Worm (Caenorhabditis elegans) whole organism, late embryonic: ENCODE measurements around the gene nadk-1.

Source experiments
- C08G9.2 ChIP-seq: sonication (generic microtip); optimal IDR thresholded peaks from 2 replicates; lab custom pipeline; 2016; ENCODE audit warnings: mild to moderate bottlenecking, missing genetic modification characterization, moderate library complexity, missing compliant biosample characterization
- C38D4.7 ChIP-seq: fragments of 200-800 bp; sonication (Bioruptor generic); optimal IDR thresholded peaks from 2 replicates; lab custom pipeline; 2018; ENCODE audit warnings: mild to moderate bottlenecking, missing genetic modification characterization, moderate library complexity, missing compliant biosample characterization
- F13H6.1 ChIP-seq: sonication (generic microtip); optimal IDR thresholded peaks from 2 replicates; lab custom pipeline; 2016; ENCODE audit warnings: missing genetic modification characterization, missing compliant biosample characterization
- K02D7.2 ChIP-seq: sonication (generic microtip); optimal IDR thresholded peaks from 2 replicates; lab custom pipeline; 2017; ENCODE audit warnings: mild to moderate bottlenecking, missing genetic modification characterization, missing compliant biosample characterization
- K09A11.1 ChIP-seq: sonication (generic microtip); optimal IDR thresholded peaks from 2 replicates; lab custom pipeline; 2017; ENCODE audit warnings: antibody characterized with exemption, mild to moderate bottlenecking, missing genetic modification characterization, missing compliant biosample characterization; ENCODE audit not compliant: insufficient read depth
- T23F11.4 ChIP-seq: fragments of 200-800 bp; sonication (Bioruptor generic); optimal IDR thresholded peaks from 2 replicates; lab custom pipeline; 2018; ENCODE audit warnings: mild to moderate bottlenecking, missing genetic modification characterization, missing compliant biosample characterization
- ama-1 ChIP-seq: fragments of 150-350 bp; optimal IDR thresholded peaks from 2 replicates; lab custom pipeline; 2014
- ceh-18 ChIP-seq: sonication (generic microtip); optimal IDR thresholded peaks from 2 replicates; lab custom pipeline; 2016; ENCODE audit warnings: missing genetic modification characterization, missing compliant biosample characterization
- ceh-19 ChIP-seq: fragments of 200-800 bp; sonication (Bioruptor generic); optimal IDR thresholded peaks from 2 replicates; lab custom pipeline; 2018; ENCODE audit warnings: mild to moderate bottlenecking, missing genetic modification characterization, missing compliant biosample characterization
- ceh-2 ChIP-seq: sonication (generic microtip); optimal IDR thresholded peaks from 2 replicates; lab custom pipeline; 2016; ENCODE audit warnings: missing genotype, missing genetic modification characterization, missing compliant biosample characterization
- ceh-24 ChIP-seq: sonication (generic microtip); optimal IDR thresholded peaks from 2 replicates; lab custom pipeline; 2016; ENCODE audit warnings: mild to moderate bottlenecking, missing genetic modification characterization, missing compliant biosample characterization
- ceh-30 ChIP-seq: fragments of 150-350 bp; optimal IDR thresholded peaks from 2 replicates; lab custom pipeline; 2014; ENCODE audit warnings: missing biosample characterization, missing genetic modification characterization
- ceh-31 ChIP-seq: sonication (generic microtip); optimal IDR thresholded peaks from 2 replicates; lab custom pipeline; 2016; ENCODE audit warnings: missing genetic modification characterization, missing compliant biosample characterization
- ceh-45 ChIP-seq: fragments of 200-800 bp; sonication (Bioruptor generic); IDR thresholded peaks from 2 replicates; pipeline ENCODE4 v1.3.6; 2022; ENCODE audit warnings: missing genetic modification reagents, missing genetic modification characterization, missing compliant biosample characterization
- ceh-6 ChIP-seq: fragments of 200-800 bp; sonication (Bioruptor generic); optimal IDR thresholded peaks from 2 replicates; lab custom pipeline; 2018; ENCODE audit warnings: mild to moderate bottlenecking, missing genetic modification characterization, missing compliant biosample characterization
- che-1 ChIP-seq: sonication (generic microtip); optimal IDR thresholded peaks from 2 replicates; lab custom pipeline; 2016; ENCODE audit warnings: mild to moderate bottlenecking, missing genetic modification characterization, missing compliant biosample characterization
- dve-1 ChIP-seq: sonication (generic microtip); optimal IDR thresholded peaks from 2 replicates; lab custom pipeline; 2017; ENCODE audit warnings: antibody characterized with exemption, mild to moderate bottlenecking, missing genetic modification characterization, missing compliant biosample characterization
- elt-2 ChIP-seq: sonication (generic microtip); optimal IDR thresholded peaks from 2 replicates; lab custom pipeline; 2016; ENCODE audit warnings: missing genetic modification reagents, missing genetic modification characterization, missing compliant biosample characterization
- eyg-1 ChIP-seq: sonication (generic microtip); optimal IDR thresholded peaks from 2 replicates; lab custom pipeline; 2016; ENCODE audit warnings: missing genotype, missing genetic modification characterization, missing compliant biosample characterization
- fax-1 ChIP-seq: sonication (generic microtip); optimal IDR thresholded peaks from 2 replicates; lab custom pipeline; 2016; ENCODE audit warnings: missing genotype, missing genetic modification characterization, missing compliant biosample characterization
- gmeb-2 ChIP-seq: sonication (generic microtip); optimal IDR thresholded peaks from 2 replicates; lab custom pipeline; 2016; ENCODE audit warnings: missing genetic modification characterization, inconsistent platforms, missing compliant biosample characterization
- hlh-13 ChIP-seq: fragments of 200-800 bp; sonication (Bioruptor generic); optimal IDR thresholded peaks from 2 replicates; lab custom pipeline; 2018; ENCODE audit warnings: mild to moderate bottlenecking, missing genetic modification characterization, missing compliant biosample characterization
- hlh-6 ChIP-seq: sonication (generic microtip); optimal IDR thresholded peaks from 2 replicates; lab custom pipeline; 2016; ENCODE audit warnings: missing genotype, missing genetic modification characterization, missing compliant biosample characterization
- lim-6 ChIP-seq: sonication (generic microtip); optimal IDR thresholded peaks from 2 replicates; lab custom pipeline; 2016; ENCODE audit warnings: missing genetic modification characterization, missing compliant biosample characterization
- madf-2 ChIP-seq: sonication (generic microtip); optimal IDR thresholded peaks from 2 replicates; lab custom pipeline; 2017; ENCODE audit warnings: missing genetic modification characterization, missing compliant biosample characterization
- nhr-11 ChIP-seq: fragments of 150-350 bp; optimal IDR thresholded peaks from 2 replicates; lab custom pipeline; 2014; ENCODE audit warnings: missing biosample characterization, missing genetic modification characterization
- odd-2 ChIP-seq: sonication (generic microtip); optimal IDR thresholded peaks from 2 replicates; lab custom pipeline; 2017; ENCODE audit warnings: antibody characterized with exemption, mild to moderate bottlenecking, missing genetic modification characterization, missing compliant biosample characterization
- pag-3 ChIP-seq: sonication (generic microtip); optimal IDR thresholded peaks from 2 replicates; lab custom pipeline; 2016; ENCODE audit warnings: missing compliant biosample characterization, missing genetic modification characterization, borderline replicate concordance
- pqm-1 ChIP-seq: sonication (generic microtip); optimal IDR thresholded peaks from 2 replicates; lab custom pipeline; 2016; ENCODE audit warnings: missing genetic modification characterization, missing compliant biosample characterization
- pros-1 ChIP-seq: fragments of 150-350 bp; optimal IDR thresholded peaks from 2 replicates; lab custom pipeline; 2014; ENCODE audit warnings: missing biosample characterization, missing genetic modification reagents, missing genetic modification characterization
- ref-2 ChIP-seq: sonication (generic microtip); optimal IDR thresholded peaks from 2 replicates; lab custom pipeline; 2016; ENCODE audit warnings: missing genetic modification characterization, missing compliant biosample characterization
- rnt-1 ChIP-seq: sonication (generic microtip); optimal IDR thresholded peaks from 2 replicates; lab custom pipeline; 2016; ENCODE audit warnings: missing genetic modification characterization, missing compliant biosample characterization
- sdc-2 ChIP-seq: sonication (generic microtip); optimal IDR thresholded peaks from 2 replicates; lab custom pipeline; 2016; ENCODE audit warnings: missing genotype, missing genetic modification characterization, missing compliant biosample characterization
- sox-4 ChIP-seq: sonication (generic microtip); optimal IDR thresholded peaks from 2 replicates; lab custom pipeline; 2017; ENCODE audit warnings: mild to moderate bottlenecking, missing genetic modification characterization, inconsistent platforms, missing compliant biosample characterization
- tbx-2 ChIP-seq: sonication (generic microtip); optimal IDR thresholded peaks from 2 replicates; lab custom pipeline; 2016; ENCODE audit warnings: missing genetic modification characterization, missing compliant biosample characterization
- unc-86 ChIP-seq: sonication (generic microtip); optimal IDR thresholded peaks from 2 replicates; lab custom pipeline; 2016; ENCODE audit warnings: missing genetic modification characterization, missing compliant biosample characterization
- zip-5 ChIP-seq: sonication (generic microtip); optimal IDR thresholded peaks from 2 replicates; lab custom pipeline; 2016; ENCODE audit warnings: missing genetic modification characterization, missing compliant biosample characterization

Gene nadk-1

DNA sequence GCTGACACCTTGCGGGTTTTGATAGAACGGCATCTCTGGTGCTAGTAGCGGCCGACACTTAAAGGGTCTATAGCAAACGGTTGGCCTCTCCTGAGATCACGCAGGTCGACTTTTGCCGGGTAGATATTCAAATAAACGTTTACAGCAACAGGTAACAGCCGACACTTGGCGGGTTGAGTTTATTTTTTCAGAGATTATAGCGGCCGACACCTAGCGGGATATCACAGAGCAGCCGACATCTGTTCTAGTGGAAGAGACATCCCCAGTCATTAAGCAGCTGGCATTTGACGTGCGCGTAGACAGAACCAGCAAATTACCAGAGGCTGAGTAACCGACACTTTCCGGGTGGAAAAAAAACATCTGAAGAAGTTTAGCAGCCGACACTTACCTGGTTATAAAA lies 4.6 kb downstream of the nadk-1 start:
- no peak for TF ChIP-seq pqm-1 (tag; lab: Kevin White, UChicago)
- no peak for TF ChIP-seq ceh-19 (GFP tag; lab: Kevin White, UChicago)
- TF ChIP-seq pag-3 (tag; lab: Kevin White, UChicago): no peak
- TF ChIP-seq gmeb-2 (tag; lab: Kevin White, UChicago): no peak
- TF ChIP-seq ceh-18: no peak
- no peak for TF ChIP-seq hlh-6
- TF ChIP-seq K02D7.2 (tag; lab: Kevin White, UChicago): no peak
- TF ChIP-seq ceh-45: no peak
- no peak for TF ChIP-seq ceh-6
- TF ChIP-seq C38D4.7 (GFP tag; lab: Kevin White, UChicago): no peak
- no peak for TF ChIP-seq fax-1
- TF ChIP-seq ama-1 (lab: Kevin White, UChicago): no peak
- no peak for TF ChIP-seq pros-1

DNA sequence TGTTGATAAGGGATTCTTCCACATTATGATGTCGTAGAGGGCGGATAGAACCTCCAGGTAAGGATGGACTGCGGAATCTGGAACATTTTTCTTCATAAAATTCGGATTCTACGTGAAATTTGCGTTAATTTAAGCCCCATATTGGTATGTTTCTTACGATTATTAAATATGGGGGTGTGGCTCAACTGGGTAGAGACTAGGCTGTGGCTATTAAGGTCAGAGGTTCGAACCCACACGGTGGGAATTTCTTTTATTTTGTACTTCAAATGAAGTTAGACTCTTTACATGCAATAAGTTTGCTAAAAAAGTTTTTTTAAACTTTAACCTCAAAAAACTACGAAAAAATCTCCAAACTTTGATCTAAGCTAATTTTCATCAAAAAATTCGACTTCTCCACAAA lies 8.6 kb downstream of the nadk-1 start:
- TF ChIP-seq K09A11.1: no peak
- no peak for TF ChIP-seq ceh-24 (tag; lab: Kevin White, UChicago)
- TF ChIP-seq sdc-2 (tag; lab: Kevin White, UChicago): no peak
- no peak for TF ChIP-seq C08G9.2 (tag; lab: Kevin White, UChicago)
- no peak for TF ChIP-seq hlh-13 (GFP tag; lab: Kevin White, UChicago)
- TF ChIP-seq lim-6: no peak

DNA sequence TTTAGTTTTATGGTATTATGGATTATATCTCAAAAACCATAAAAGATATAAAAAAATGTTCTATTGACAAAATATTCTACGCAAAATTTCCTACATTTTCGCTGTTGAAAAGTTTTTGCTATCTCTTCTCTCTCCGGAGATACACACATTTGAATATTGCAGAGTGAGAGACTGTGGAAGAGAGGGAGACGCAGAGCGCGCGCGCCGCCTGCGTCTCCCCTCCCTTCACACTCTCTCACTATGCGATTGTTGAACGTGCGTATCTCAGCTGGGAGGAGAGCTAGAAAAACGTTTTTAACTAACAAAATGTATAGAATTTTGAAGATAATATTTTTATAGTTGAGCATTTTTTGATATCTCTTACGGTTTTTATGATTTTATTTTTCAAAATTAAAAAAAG lies 12.2 kb downstream of the nadk-1 start:
- TF ChIP-seq T23F11.4 (GFP tag; lab: Kevin White, UChicago) (no peak), rnt-1 (tag; lab: Kevin White, UChicago) (no peak), sox-4 (tag; lab: Kevin White, UChicago) (no peak), elt-2 (tag; lab: Kevin White, UChicago) (no peak), K02D7.2 (tag; lab: Kevin White, UChicago) (no peak), che-1 (tag; lab: Kevin White, UChicago) (no peak), tbx-2 (no peak), K09A11.1 (no peak), ceh-18 (no peak), madf-2 (tag; lab: Kevin White, UChicago) (no peak), ceh-31 (tag; lab: Kevin White, UChicago) (no peak), nhr-11 (no peak), dve-1 (no peak), odd-2 (no peak), ref-2 (tag; lab: Kevin White, UChicago) (no peak), eyg-1 (tag; lab: Kevin White, UChicago) (no peak), lim-6 (no peak), pag-3 (tag; lab: Kevin White, UChicago) (no peak), ceh-30 (tag; lab: Kevin White, UChicago) (no peak), unc-86 (tag; lab: Kevin White, UChicago) (no peak)

ce11 chrIV:1470364-1470763 lies 13.5 kb downstream of the nadk-1 start:
- TF ChIP-seq ceh-2 (tag; lab: Kevin White, UChicago) (no peak), K02D7.2 (tag; lab: Kevin White, UChicago) (no peak), F13H6.1 (tag; lab: Kevin White, UChicago) (no peak), lim-6 (no peak), ceh-31 (tag; lab: Kevin White, UChicago) (no peak), madf-2 (tag; lab: Kevin White, UChicago) (no peak), zip-5 (tag; lab: Kevin White, UChicago) (no peak)
- TF ChIP-seq, all 69 proteins: peak for 0

ce11 chrIV:1472145-1472544 lies 15.3 kb downstream of the nadk-1 start:
- TF ChIP-seq rnt-1 (tag; lab: Kevin White, UChicago): no peak
